Fruit fly (Drosophila melanogaster) whole organism, embryonic: Measurements from ENCODE around the gene CG5506.
A peak's percentile ranks its signal among the peaks of the same experiment; 100 is the strongest.

Experiments used
- Atf-2 ChIP-seq: fragments of 200-800 bp; sonication (Bioruptor generic); optimal IDR thresholded peaks from 2 replicates; lab custom pipeline; 2016; ENCODE audit warnings: missing biosample characterization, missing genetic modification characterization
- Blimp-1 ChIP-seq: fragments of 200-800 bp; sonication (Bioruptor generic); optimal IDR thresholded peaks from 3 replicates; lab custom pipeline; 2018; ENCODE audit warnings: missing biosample characterization, missing genetic modification characterization, mild to moderate bottlenecking, moderate library complexity, missing genetic modification reagents
- Bteb2 ChIP-seq: fragments of 200-800 bp; sonication (Bioruptor generic); optimal IDR thresholded peaks from 2 replicates; lab custom pipeline; 2016; ENCODE audit warnings: missing biosample characterization, missing genetic modification characterization
- CG1024 ChIP-seq: fragments of 200-800 bp; sonication (Bioruptor generic); IDR thresholded peaks from 2 replicates; pipeline ENCODE4 v1.3.6; 2022; ENCODE audit warnings: missing biosample characterization, missing genetic modification characterization
- CG10543 ChIP-seq: fragments of 200-800 bp; sonication (Bioruptor generic); optimal IDR thresholded peaks from 3 replicates; lab custom pipeline; 2017; ENCODE audit warnings: missing biosample characterization, mild to moderate bottlenecking, missing genetic modification characterization, moderate library complexity
- CG11696 ChIP-seq: fragments of 200-800 bp; sonication (Bioruptor generic); IDR thresholded peaks from 2 replicates; pipeline ENCODE4 v1.3.6; 2022; ENCODE audit warnings: missing biosample characterization, missing genetic modification characterization
- CG11723 ChIP-seq: fragments of 200-800 bp; sonication (Bioruptor generic); optimal IDR thresholded peaks from 2 replicates; lab custom pipeline; 2017; ENCODE audit warnings: missing biosample characterization, mild to moderate bottlenecking, missing genetic modification characterization
- CG13424 ChIP-seq: fragments of 200-800 bp; sonication (Bioruptor generic); optimal IDR thresholded peaks from 2 replicates; lab custom pipeline; 2019; ENCODE audit warnings: missing biosample characterization, mild to moderate bottlenecking, missing genetic modification characterization, moderate library complexity
- CG14667 ChIP-seq: fragments of 200-800 bp; sonication (Bioruptor generic); IDR thresholded peaks from 2 replicates; pipeline ENCODE4 v1.3.6; 2022; ENCODE audit warnings: missing biosample characterization, missing genetic modification characterization
- CG15514 ChIP-seq: fragments of 200-800 bp; sonication (Bioruptor generic); optimal IDR thresholded peaks from 3 replicates; lab custom pipeline; 2017; ENCODE audit warnings: missing biosample characterization, missing genetic modification characterization, mild to moderate bottlenecking, moderate library complexity, missing genetic modification reagents
- CG1647 ChIP-seq: fragments of 200-800 bp; sonication (Bioruptor generic); optimal IDR thresholded peaks from 3 replicates; lab custom pipeline; 2016; ENCODE audit warnings: missing biosample characterization, missing genetic modification characterization
- CG17186 ChIP-seq: fragments of 200-800 bp; sonication (Bioruptor generic); optimal IDR thresholded peaks from 3 replicates; lab custom pipeline; 2017; ENCODE audit warnings: missing biosample characterization, missing genetic modification reagents, missing genetic modification characterization
- CG17829 ChIP-seq: fragments of 200-800 bp; optimal IDR thresholded peaks from 2 replicates; lab custom pipeline; 2019; ENCODE audit warnings: missing biosample characterization, mild to moderate bottlenecking, missing genetic modification characterization, moderate library complexity
- CG18262 ChIP-seq: fragments of 200-800 bp; optimal IDR thresholded peaks from 3 replicates; lab custom pipeline; 2019; ENCODE audit warnings: missing biosample characterization, mild to moderate bottlenecking, missing genetic modification characterization, moderate library complexity
- CG30020 ChIP-seq: fragments of 200-800 bp; optimal IDR thresholded peaks from 2 replicates; lab custom pipeline; 2019; ENCODE audit warnings: missing biosample characterization, mild to moderate bottlenecking, missing genetic modification characterization, moderate library complexity
- CG32772 ChIP-seq: fragments of 200-800 bp; sonication (Bioruptor generic); IDR thresholded peaks from 2 replicates; pipeline ENCODE4 v1.3.6; 2022; ENCODE audit warnings: missing biosample characterization, missing genetic modification characterization
- CG4617 ChIP-seq: fragments of 200-800 bp; sonication (Bioruptor generic); optimal IDR thresholded peaks from 3 replicates; lab custom pipeline; 2016; ENCODE audit warnings: missing biosample characterization, missing genetic modification characterization, borderline replicate concordance
- CG6654 ChIP-seq: fragments of 200-800 bp; sonication (Bioruptor generic); optimal IDR thresholded peaks from 2 replicates; lab custom pipeline; 2017; ENCODE audit warnings: missing biosample characterization, mild to moderate bottlenecking, missing genetic modification characterization
- CG6791 ChIP-seq: fragments of 200-800 bp; sonication (Bioruptor generic); IDR thresholded peaks from 3 replicates; pipeline ENCODE4 v1.3.6; 2022; ENCODE audit warnings: missing biosample characterization, missing genetic modification characterization; ENCODE audit not compliant: partially characterized antibody
- CG9609 ChIP-seq: fragments of 200-800 bp; sonication (Bioruptor generic); optimal IDR thresholded peaks from 3 replicates; lab custom pipeline; 2016; ENCODE audit warnings: missing biosample characterization, missing genetic modification characterization
- D ChIP-seq, 2 experiments: fragments of 200-800 bp in 1 of 2; fragments of >200 bp in 1 of 2; sonication (Bioruptor generic) in 1 of 2; optimal IDR thresholded peaks; 2 replicates in 1 of 2; 3 replicates in 1 of 2; lab custom pipeline; 2017; ENCODE audit warnings: mild to moderate bottlenecking in 1 of 2, missing biosample characterization in 1 of 2, missing genetic modification characterization in 1 of 2, missing genetic modification reagents in 1 of 2
- Elba2 ChIP-seq: fragments of 200-800 bp; sonication (Bioruptor generic); optimal IDR thresholded peaks from 3 replicates; lab custom pipeline; 2016; ENCODE audit warnings: missing biosample characterization, missing genetic modification characterization
- HLH3B ChIP-seq: fragments of 200-800 bp; sonication (Bioruptor generic); IDR thresholded peaks from 2 replicates; pipeline ENCODE4 v1.3.6; 2022; ENCODE audit warnings: missing biosample characterization, missing genetic modification characterization
- Hey ChIP-seq: fragments of 200-800 bp; sonication (Bioruptor generic); optimal IDR thresholded peaks from 3 replicates; lab custom pipeline; 2018; ENCODE audit warnings: missing biosample characterization, mild to moderate bottlenecking, missing genetic modification characterization
- Hr3 ChIP-seq: fragments of 200-800 bp; sonication (Bioruptor generic); optimal IDR thresholded peaks from 3 replicates; lab custom pipeline; 2016; ENCODE audit warnings: missing biosample characterization, missing genetic modification characterization
- Kr ChIP-seq: fragments of 200-800 bp; sonication (Bioruptor generic); optimal IDR thresholded peaks from 2 replicates; lab custom pipeline; 2017; ENCODE audit warnings: missing biosample characterization, mild to moderate bottlenecking, missing genetic modification characterization
- Lhr ChIP-seq: fragments of 200-800 bp; sonication (Bioruptor generic); optimal IDR thresholded peaks from 3 replicates; lab custom pipeline; 2017; ENCODE audit warnings: mild to moderate bottlenecking, missing biosample characterization, missing genetic modification reagents, missing genetic modification characterization
- NC2β ChIP-seq: fragments of 200-800 bp; sonication (Bioruptor generic); optimal IDR thresholded peaks from 2 replicates; lab custom pipeline; 2016; ENCODE audit warnings: missing biosample characterization, missing genetic modification characterization
- Neu2 ChIP-seq: fragments of 200-800 bp; sonication (Bioruptor generic); optimal IDR thresholded peaks from 3 replicates; lab custom pipeline; 2016; ENCODE audit warnings: missing biosample characterization, missing genetic modification characterization, borderline replicate concordance
- NfI ChIP-seq: fragments of 200-800 bp; sonication (Bioruptor generic); optimal IDR thresholded peaks from 3 replicates; lab custom pipeline; 2018; ENCODE audit warnings: missing biosample characterization, mild to moderate bottlenecking, missing genetic modification characterization, moderate library complexity
- Oli ChIP-seq: fragments of 200-800 bp; sonication (Bioruptor generic); optimal IDR thresholded peaks from 2 replicates; lab custom pipeline; 2018; ENCODE audit warnings: missing biosample characterization, mild to moderate bottlenecking, missing genetic modification characterization, moderate library complexity
- Sin3A ChIP-seq: fragments of >200 bp; optimal IDR thresholded peaks from 2 replicates; lab custom pipeline; 2018
- Taf1 ChIP-seq: fragments of 200-800 bp; sonication (Bioruptor generic); IDR thresholded peaks from 2 replicates; pipeline ENCODE4 v1.3.6; 2022; ENCODE audit warnings: missing biosample characterization, missing genetic modification characterization
- Tbp ChIP-seq: fragments of >200 bp; optimal IDR thresholded peaks from 2 replicates; lab custom pipeline; 2018; ENCODE audit warnings: missing biosample characterization, missing genetic modification characterization
- Xrp1 ChIP-seq: fragments of 200-800 bp; sonication (Bioruptor generic); IDR thresholded peaks from 2 replicates; pipeline ENCODE4 v1.3.6; 2022; ENCODE audit warnings: missing biosample characterization, missing genetic modification characterization
- al ChIP-seq: fragments of 200-800 bp; sonication (Bioruptor generic); IDR thresholded peaks from 2 replicates; pipeline ENCODE4 v1.3.6; 2022; ENCODE audit warnings: missing biosample characterization, missing genetic modification characterization
- btn ChIP-seq: fragments of 200-800 bp; sonication (Bioruptor generic); optimal IDR thresholded peaks from 2 replicates; lab custom pipeline; 2016; ENCODE audit warnings: missing biosample characterization, missing genetic modification characterization
- gcm ChIP-seq: fragments of 200-800 bp; sonication (Bioruptor generic); optimal IDR thresholded peaks from 2 replicates; lab custom pipeline; 2019; ENCODE audit warnings: missing biosample characterization, mild to moderate bottlenecking, missing genetic modification characterization, moderate library complexity
- hb ChIP-seq: fragments of 200-800 bp; sonication (Bioruptor generic); IDR thresholded peaks from 3 replicates; pipeline ENCODE4 v1.3.6; 2022; ENCODE audit warnings: missing biosample characterization, missing genetic modification characterization; ENCODE audit not compliant: partially characterized antibody
- kay ChIP-seq: fragments of 200-800 bp; sonication (Bioruptor generic); optimal IDR thresholded peaks from 2 replicates; lab custom pipeline; 2016; ENCODE audit warnings: missing biosample characterization, missing genetic modification characterization
- mld ChIP-seq: fragments of 200-800 bp; sonication (Bioruptor generic); IDR thresholded peaks from 3 replicates; pipeline ENCODE4 v1.3.6; 2022; ENCODE audit warnings: missing biosample characterization, missing genetic modification characterization; ENCODE audit not compliant: partially characterized antibody
- phol ChIP-seq: fragments of 200-800 bp; sonication (Bioruptor generic); optimal IDR thresholded peaks from 3 replicates; lab custom pipeline; 2018; ENCODE audit warnings: missing biosample characterization, mild to moderate bottlenecking, missing genetic modification characterization, moderate library complexity
- ro ChIP-seq: fragments of 200-800 bp; sonication (Bioruptor generic); IDR thresholded peaks from 2 replicates; pipeline ENCODE4 v1.3.6; 2022; ENCODE audit warnings: missing biosample characterization, missing genetic modification characterization
- scrt ChIP-seq: fragments of 200-800 bp; sonication (Bioruptor generic); optimal IDR thresholded peaks from 2 replicates; lab custom pipeline; 2018; ENCODE audit warnings: missing biosample characterization, mild to moderate bottlenecking, missing genetic modification characterization, moderate library complexity
- slbo ChIP-seq: fragments of 200-800 bp; sonication (Bioruptor generic); IDR thresholded peaks from 2 replicates; pipeline ENCODE4 v1.3.6; 2022; ENCODE audit warnings: missing biosample characterization, missing genetic modification characterization
- sqz ChIP-seq: fragments of 200-800 bp; sonication (Bioruptor generic); optimal IDR thresholded peaks from 3 replicates; lab custom pipeline; 2018; ENCODE audit warnings: missing biosample characterization, mild to moderate bottlenecking, missing genetic modification characterization
- sr ChIP-seq: fragments of 200-800 bp; sonication (Bioruptor generic); IDR thresholded peaks from 3 replicates; pipeline ENCODE4 v1.3.6; 2022; ENCODE audit warnings: missing biosample characterization, missing genetic modification characterization
- wdn ChIP-seq: fragments of 200-800 bp; sonication (Bioruptor generic); IDR thresholded peaks from 2 replicates; pipeline ENCODE4 v1.3.6; 2022; ENCODE audit warnings: missing biosample characterization, missing genetic modification characterization
- wor ChIP-seq: fragments of 200-800 bp; sonication (Bioruptor generic); IDR thresholded peaks from 2 replicates; pipeline ENCODE4 v1.3.6; 2022; ENCODE audit warnings: missing biosample characterization, missing genetic modification characterization

CG5506 gene

DNA sequence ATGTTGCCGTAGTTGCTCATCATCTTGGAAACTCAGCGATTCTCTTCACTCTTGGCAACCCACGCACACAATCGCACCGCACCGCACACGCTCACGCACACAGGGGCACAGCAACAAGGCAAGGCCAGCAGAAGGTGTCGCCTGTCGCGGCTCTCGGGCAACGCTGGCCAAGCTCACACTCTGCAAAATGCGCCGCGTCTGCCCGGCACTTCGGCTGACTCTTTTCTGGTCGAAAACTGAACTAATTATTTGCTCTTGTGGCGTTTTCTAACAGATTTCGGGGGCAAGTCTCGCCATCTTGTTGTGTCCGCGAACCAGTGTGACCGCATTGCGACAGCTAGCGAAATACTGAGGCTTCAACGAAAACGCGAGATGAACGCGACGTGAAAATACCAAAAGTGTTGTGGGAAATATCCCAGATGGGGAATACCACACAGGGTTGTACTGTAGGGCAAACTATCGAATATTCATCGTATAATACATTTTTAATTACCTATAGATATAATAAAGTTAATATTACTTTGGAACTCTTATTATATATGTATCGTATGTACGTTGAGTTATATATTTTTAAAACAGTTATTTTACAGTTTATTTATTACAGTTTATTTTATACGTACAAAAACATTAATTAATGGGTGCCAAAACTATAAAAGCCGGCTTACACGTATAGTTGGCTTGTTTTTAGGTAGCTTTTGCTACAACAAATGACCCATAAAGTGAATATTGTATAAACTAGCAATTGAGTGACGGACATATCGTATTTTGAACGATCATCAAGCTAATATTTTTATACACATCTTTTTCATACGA is 37.8 kb downstream of the CG5506 start, which contains the start of the genes MED19 and CG7430 (continued):
- TF ChIP-seq CG10543 (peak; percentile 30), hb (GFP tag; lab: Robert Waterston, UW) (no peak), CG13424 (no peak), ro (no peak), HLH3B (GFP tag; lab: Robert Waterston, UW) (no peak), CG6791 (GFP tag; lab: Robert Waterston, UW) (peak; percentile 66), Blimp-1 (no peak), Hey (no peak), CG14667 (GFP tag; lab: Robert Waterston, UW) (no peak), Tbp (no peak), CG11723 (no peak), CG1647 (GFP tag; lab: Kevin White, UChicago) (no peak), Xrp1 (GFP tag; lab: Robert Waterston, UW) (no peak), D (optimal IDR thresholded peaks at IDR 0.05; lab: Kevin White, UChicago) (no peak), D (GFP tag; optimal IDR thresholded peaks at IDR 0.05; lab: Kevin White, UChicago) (no peak), Bteb2 (GFP tag; lab: Kevin White, UChicago) (no peak), CG11696 (GFP tag; lab: Robert Waterston, UW) (no peak), gcm (GFP tag; lab: Kevin White, UChicago) (peak; percentile 20), NC2β (no peak), al (no peak), mld (GFP tag; lab: Robert Waterston, UW) (0 out of 3 replicates have a peak, but pooled peaks have one; percentile 50), Oli (tag; lab: Kevin White, UChicago) (no peak), Kr (GFP tag; lab: Kevin White, UChicago) (no peak), Atf-2 (GFP tag; lab: Kevin White, UChicago) (no peak), CG17829 (peak; percentile 29), sqz (GFP tag; lab: Kevin White, UChicago) (no peak), Elba2 (GFP tag; lab: Kevin White, UChicago) (no peak), CG30020 (tag; lab: Kevin White, UChicago) (peak; percentile 36), NfI (GFP tag; lab: Kevin White, UChicago) (peak; percentile 1), Neu2 (no peak), sr (GFP tag; lab: Robert Waterston, UW) (peak; percentile 65; the same call in 2 of the 3 replicates), CG17186 (GFP tag; lab: Kevin White, UChicago) (no peak), CG4617 (GFP tag; lab: Kevin White, UChicago) (peak; percentile 79), CG6654 (GFP tag; lab: Kevin White, UChicago) (no peak), CG32772 (GFP tag; lab: Robert Waterston, UW) (no peak), CG9609 (GFP tag; lab: Kevin White, UChicago) (no peak), Sin3A (lab: Kevin White, UChicago) (peak; percentile 12), scrt (GFP tag; lab: Kevin White, UChicago) (no peak), Hr3 (GFP tag; lab: Kevin White, UChicago) (no peak), phol (peak; percentile 98), CG15514 (GFP tag; lab: Kevin White, UChicago) (peak; percentile 48), Taf1 (no peak), btn (GFP tag; lab: Kevin White, UChicago) (no peak), CG18262 (tag; lab: Kevin White, UChicago) (no peak), slbo (GFP tag; lab: Robert Waterston, UW) (peak; percentile 24; the same call in 1 of the 2 replicates), kay (GFP tag; lab: Kevin White, UChicago) (no peak), wor (GFP tag; lab: Robert Waterston, UW) (no peak), Lhr (GFP tag; lab: Kevin White, UChicago) (peak; percentile 79), CG1024 (GFP tag; lab: Robert Waterston, UW) (no peak), wdn (GFP tag; lab: Robert Waterston, UW) (no peak)
